Worm (Caenorhabditis elegans) whole organism, L1 larva: ENCODE measurements around the gene sek-6.
A peak's percentile ranks its signal among the peaks of the same experiment; 100 is the strongest.

ENCODE experiments used
- C04F5.9 ChIP-seq: sonication (generic microtip); optimal IDR thresholded peaks from 2 replicates; lab custom pipeline; 2016; ENCODE audit warnings: missing genetic modification characterization, missing compliant biosample characterization
- C34B4.2 ChIP-seq: sonication (generic microtip); optimal IDR thresholded peaks from 2 replicates; lab custom pipeline; 2017; ENCODE audit warnings: mild to moderate bottlenecking, missing genetic modification characterization, missing compliant biosample characterization
- F16B12.6 ChIP-seq: fragments of 150-350 bp; optimal IDR thresholded peaks from 2 replicates; lab custom pipeline; 2014; ENCODE audit warnings: missing biosample characterization, missing genetic modification characterization
- Y116A8C.19 ChIP-seq: sonication (generic microtip); optimal IDR thresholded peaks from 2 replicates; lab custom pipeline; 2016; ENCODE audit warnings: missing compliant biosample characterization, missing genetic modification characterization, borderline replicate concordance
- alr-1 ChIP-seq: fragments of 200-800 bp; sonication (Bioruptor generic); optimal IDR thresholded peaks from 2 replicates; lab custom pipeline; 2018; ENCODE audit warnings: borderline replicate concordance, mild to moderate bottlenecking, missing genetic modification characterization, missing compliant biosample characterization
- ama-1 ChIP-seq: fragments of 150-350 bp; optimal IDR thresholded peaks from 2 replicates; lab custom pipeline; 2014
- ceh-63 ChIP-seq: fragments of 200-800 bp; sonication (Bioruptor generic); optimal IDR thresholded peaks from 2 replicates; lab custom pipeline; 2018; ENCODE audit warnings: mild to moderate bottlenecking, missing genetic modification characterization, missing compliant biosample characterization
- ceh-8 ChIP-seq: fragments of 200-800 bp; sonication (Bioruptor generic); optimal IDR thresholded peaks from 2 replicates; lab custom pipeline; 2018; ENCODE audit warnings: mild to moderate bottlenecking, missing genetic modification characterization, moderate library complexity, missing compliant biosample characterization
- ces-1 ChIP-seq: fragments of 150-350 bp; optimal IDR thresholded peaks from 2 replicates; lab custom pipeline; 2014; ENCODE audit warnings: missing biosample characterization, missing genetic modification reagents, missing genetic modification characterization
- dpl-1 ChIP-seq, 3 experiments: fragments of 150-350 bp in 2 of 3; sonication (generic microtip) in 1 of 3; optimal IDR thresholded peaks; 2 replicates each; lab custom pipeline; 2014 to 2017; ENCODE audit warnings: missing biosample characterization in 3 of 3, missing genetic modification characterization in 3 of 3, missing genetic modification reagents in 3 of 3
- egl-13 ChIP-seq: sonication (generic microtip); optimal IDR thresholded peaks from 2 replicates; lab custom pipeline; 2016; ENCODE audit warnings: missing genotype, missing genetic modification reagents, missing genetic modification characterization, missing compliant biosample characterization
- egl-27 ChIP-seq, 2 experiments: fragments of 150-350 bp in 1 of 2; sonication (generic microtip); optimal IDR thresholded peaks; 3 replicates each; lab custom pipeline; 2017 to 2018; ENCODE audit warnings: missing biosample characterization in 2 of 2, missing genetic modification characterization in 2 of 2, missing genetic modification reagents in 2 of 2
- elt-2 ChIP-seq: sonication (generic microtip); optimal IDR thresholded peaks from 2 replicates; lab custom pipeline; 2016; ENCODE audit warnings: missing genetic modification characterization, mild to moderate bottlenecking, inconsistent platforms, missing compliant biosample characterization, missing genetic modification reagents
- elt-3 ChIP-seq, 6 experiments: fragments of 150-350 bp in 1 of 6; sonication (generic microtip); optimal IDR thresholded peaks; 2 replicates each; lab custom pipeline; 2017 to 2018; ENCODE audit warnings: missing biosample characterization in 6 of 6, missing genetic modification characterization in 6 of 6, inconsistent platforms in 1 of 6
- ets-5 ChIP-seq: fragments of 200-800 bp; sonication (Bioruptor generic); IDR thresholded peaks from 2 replicates; pipeline ENCODE4 v1.3.6; 2022; ENCODE audit warnings: missing genetic modification characterization, missing compliant biosample characterization
- grh-1 ChIP-seq: fragments of 200-800 bp; sonication (Bioruptor generic); IDR thresholded peaks from 2 replicates; pipeline ENCODE4 v1.3.6; 2022; ENCODE audit warnings: missing genetic modification reagents, missing genetic modification characterization, missing compliant biosample characterization
- hlh-17 ChIP-seq: fragments of 200-800 bp; sonication (Bioruptor generic); optimal IDR thresholded peaks from 2 replicates; lab custom pipeline; 2018; ENCODE audit warnings: missing genetic modification characterization, mild to moderate bottlenecking, missing compliant biosample characterization, moderate library complexity, borderline replicate concordance
- hlh-4 ChIP-seq: sonication (generic microtip); optimal IDR thresholded peaks from 2 replicates; lab custom pipeline; 2016; ENCODE audit warnings: mild to moderate bottlenecking, missing genetic modification characterization, missing compliant biosample characterization
- hpl-2 ChIP-seq: fragments of 150-350 bp; optimal IDR thresholded peaks from 2 replicates; lab custom pipeline; 2014; ENCODE audit warnings: missing biosample characterization, missing genetic modification reagents, missing genetic modification characterization
- irx-1 ChIP-seq: sonication (generic microtip); optimal IDR thresholded peaks from 2 replicates; lab custom pipeline; 2016; ENCODE audit warnings: missing genetic modification characterization, missing compliant biosample characterization
- isw-1 ChIP-seq: fragments of 200-800 bp; sonication (Bioruptor generic); IDR thresholded peaks from 2 replicates; pipeline ENCODE4 v1.3.6; 2022; ENCODE audit warnings: missing genetic modification characterization, missing compliant biosample characterization
- jun-1 ChIP-seq: fragments of 150-350 bp; optimal IDR thresholded peaks from 2 replicates; lab custom pipeline; 2014; ENCODE audit warnings: missing biosample characterization, missing genetic modification reagents, missing genetic modification characterization
- lin-13 ChIP-seq: fragments of 150-350 bp; optimal IDR thresholded peaks from 2 replicates; lab custom pipeline; 2014; ENCODE audit warnings: missing biosample characterization, missing genetic modification reagents, missing genetic modification characterization
- lin-14 ChIP-seq: fragments of 200-800 bp; sonication (Bioruptor generic); optimal IDR thresholded peaks from 2 replicates; lab custom pipeline; 2018; ENCODE audit warnings: mild to moderate bottlenecking, missing genetic modification characterization, moderate library complexity, missing compliant biosample characterization
- lin-39 ChIP-seq: fragments of 150-350 bp; optimal IDR thresholded peaks from 2 replicates; lab custom pipeline; 2014; ENCODE audit warnings: missing biosample characterization, missing genetic modification reagents, missing genetic modification characterization
- lir-3 ChIP-seq: sonication (generic microtip); optimal IDR thresholded peaks from 2 replicates; lab custom pipeline; 2016; ENCODE audit warnings: mild to moderate bottlenecking, missing genetic modification characterization, moderate library complexity, missing compliant biosample characterization; ENCODE audit not compliant: poor library complexity
- lsy-2 ChIP-seq, 2 experiments: fragments of 150-350 bp; optimal IDR thresholded peaks; 2 replicates each; lab custom pipeline; 2014; ENCODE audit warnings: missing biosample characterization in 2 of 2, missing genetic modification characterization in 2 of 2
- nhr-11 ChIP-seq: fragments of 150-350 bp; optimal IDR thresholded peaks from 2 replicates; lab custom pipeline; 2014; ENCODE audit warnings: missing biosample characterization, missing genetic modification characterization
- nhr-20 ChIP-seq: sonication (generic microtip); optimal IDR thresholded peaks from 2 replicates; lab custom pipeline; 2016; ENCODE audit warnings: mild to moderate bottlenecking, missing genetic modification characterization, missing compliant biosample characterization
- nhr-237 ChIP-seq: fragments of 150-350 bp; optimal IDR thresholded peaks from 2 replicates; lab custom pipeline; 2014; ENCODE audit warnings: missing biosample characterization, missing genetic modification characterization
- nhr-47 ChIP-seq: sonication (generic microtip); optimal IDR thresholded peaks from 2 replicates; lab custom pipeline; 2016; ENCODE audit warnings: mild to moderate bottlenecking, missing genetic modification characterization, moderate library complexity, missing compliant biosample characterization
- nhr-71 ChIP-seq: sonication (generic microtip); optimal IDR thresholded peaks from 2 replicates; lab custom pipeline; 2016; ENCODE audit warnings: mild to moderate bottlenecking, missing genetic modification characterization, moderate library complexity, missing compliant biosample characterization
- nhr-76 ChIP-seq: sonication (generic microtip); optimal IDR thresholded peaks from 2 replicates; lab custom pipeline; 2017; ENCODE audit warnings: missing biosample characterization, missing genetic modification characterization
- nhr-77 ChIP-seq: fragments of 150-350 bp; optimal IDR thresholded peaks from 2 replicates; lab custom pipeline; 2014; ENCODE audit warnings: missing biosample characterization, missing genetic modification characterization
- pag-3 ChIP-seq: sonication (generic microtip); optimal IDR thresholded peaks from 2 replicates; lab custom pipeline; 2017; ENCODE audit warnings: missing genetic modification characterization, mild to moderate bottlenecking, missing compliant biosample characterization, antibody characterized with exemption, borderline replicate concordance; ENCODE audit not compliant: insufficient read depth
- pax-3 ChIP-seq: fragments of 200-800 bp; sonication (Bioruptor generic); optimal IDR thresholded peaks from 2 replicates; lab custom pipeline; 2018; ENCODE audit warnings: mild to moderate bottlenecking, missing genetic modification characterization, moderate library complexity, missing compliant biosample characterization
- pqm-1 ChIP-seq: sonication (generic microtip); optimal IDR thresholded peaks from 3 replicates; lab custom pipeline; 2017; ENCODE audit warnings: missing biosample characterization, missing genetic modification characterization
- rnt-1 ChIP-seq: sonication (generic microtip); optimal IDR thresholded peaks from 2 replicates; lab custom pipeline; 2016; ENCODE audit warnings: mild to moderate bottlenecking, missing genetic modification characterization, moderate library complexity, missing compliant biosample characterization
- skn-1 ChIP-seq: fragments of 150-350 bp; optimal IDR thresholded peaks from 2 replicates; lab custom pipeline; 2014; ENCODE audit warnings: missing biosample characterization, missing genetic modification characterization
- snpc-4 ChIP-seq: fragments of 150-350 bp; optimal IDR thresholded peaks from 2 replicates; lab custom pipeline; 2014; ENCODE audit warnings: missing biosample characterization, missing genetic modification characterization
- sox-4 ChIP-seq: sonication (generic microtip); optimal IDR thresholded peaks from 2 replicates; lab custom pipeline; 2016; ENCODE audit warnings: missing genetic modification characterization, missing compliant biosample characterization
- sptf-1 ChIP-seq: fragments of 150-350 bp; optimal IDR thresholded peaks from 2 replicates; lab custom pipeline; 2014; ENCODE audit warnings: missing biosample characterization, missing genetic modification characterization
- sup-37 ChIP-seq: fragments of 200-800 bp; sonication (Bioruptor generic); optimal IDR thresholded peaks from 2 replicates; lab custom pipeline; 2018; ENCODE audit warnings: mild to moderate bottlenecking, missing genetic modification characterization, missing compliant biosample characterization
- swsn-7 ChIP-seq: sonication (generic microtip); optimal IDR thresholded peaks from 2 replicates; lab custom pipeline; 2016; ENCODE audit warnings: missing genetic modification characterization, missing compliant biosample characterization
- tlp-1 ChIP-seq: fragments of 150-350 bp; optimal IDR thresholded peaks from 2 replicates; lab custom pipeline; 2014; ENCODE audit warnings: missing biosample characterization, missing genetic modification characterization
- unc-30 ChIP-seq: sonication (generic microtip); optimal IDR thresholded peaks from 2 replicates; lab custom pipeline; 2017; ENCODE audit warnings: missing biosample characterization, missing genetic modification characterization
- unc-62 ChIP-seq: fragments of 150-350 bp; optimal IDR thresholded peaks from 2 replicates; lab custom pipeline; 2014; ENCODE audit warnings: missing biosample characterization, missing genetic modification reagents, missing genetic modification characterization
- unc-86 ChIP-seq: sonication (generic microtip); optimal IDR thresholded peaks from 2 replicates; lab custom pipeline; 2016; ENCODE audit warnings: missing genetic modification characterization, missing compliant biosample characterization
- unc-98 ChIP-seq: fragments of 200-800 bp; sonication (Bioruptor generic); IDR thresholded peaks from 2 replicates; pipeline ENCODE4 v1.3.6; 2022; ENCODE audit warnings: missing genetic modification characterization, missing compliant biosample characterization
- xbp-1 ChIP-seq: sonication (generic microtip); optimal IDR thresholded peaks from 2 replicates; lab custom pipeline; 2016; ENCODE audit warnings: missing genetic modification characterization, missing compliant biosample characterization
- zag-1 ChIP-seq: fragments of 150-350 bp; optimal IDR thresholded peaks from 2 replicates; lab custom pipeline; 2014; ENCODE audit warnings: missing biosample characterization, missing genetic modification characterization
- ztf-4 ChIP-seq: fragments of 150-350 bp; optimal IDR thresholded peaks from 2 replicates; lab custom pipeline; 2014; ENCODE audit warnings: missing biosample characterization, missing genetic modification characterization

Gene sek-6

DNA sequence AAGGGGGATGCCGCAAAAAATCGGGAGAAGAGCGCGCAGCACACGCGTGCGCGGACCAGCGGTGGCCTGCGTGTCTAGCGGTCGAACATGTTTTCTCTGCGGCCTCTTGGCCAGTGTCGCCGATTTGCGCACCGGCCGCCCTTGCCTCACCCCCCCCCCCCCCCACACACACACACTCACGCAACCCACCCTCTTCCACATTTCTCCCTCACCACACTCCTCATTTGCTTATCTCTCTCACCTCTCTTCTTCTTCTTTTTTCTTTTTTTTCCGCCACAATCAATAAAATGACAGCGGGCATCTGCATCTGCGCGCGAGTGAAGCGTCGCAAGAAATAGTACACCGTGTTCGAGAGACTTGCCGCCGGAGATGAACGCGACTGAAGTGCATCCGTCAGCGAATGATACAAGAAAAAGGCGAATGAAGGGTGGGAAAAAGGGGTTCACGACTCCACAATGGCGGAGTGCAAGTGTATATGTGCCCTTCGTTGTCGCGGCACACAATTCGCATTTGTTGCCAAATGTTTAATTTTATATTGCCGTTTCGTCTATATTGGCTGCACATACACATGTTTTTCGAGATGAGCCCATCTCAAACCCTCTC, 31.2 kb upstream of the sek-6 start:
- TF ChIP-seq nhr-237 (no peak), C34B4.2 (tag; lab: Kevin White, UChicago) (no peak), isw-1 (GFP tag; lab: Robert Waterston, UW) (peak; percentile 53; the same call in 1 of the 2 replicates), dpl-1 (GFP tag; optimal IDR thresholded peaks at IDR 0.05; lab: Kevin White, UChicago) (peak in 2 of 3 experiments; percentile 21 to 25), pag-3 (tag; lab: Kevin White, UChicago) (no peak), unc-86 (tag; lab: Kevin White, UChicago) (peak; percentile 71), nhr-20 (tag; lab: Kevin White, UChicago) (peak; percentile 77), alr-1 (no peak), ceh-63 (no peak), ces-1 (GFP tag; lab: Kevin White, UChicago) (no peak), skn-1 (peak; percentile 39), unc-98 (GFP tag; lab: Robert Waterston, UW) (no peak), lin-39 (tag; lab: Kevin White, UChicago) (no peak), nhr-11 (tag; lab: Kevin White, UChicago) (no peak), unc-30 (tag; lab: Kevin White, UChicago) (no peak), nhr-76 (tag; lab: Kevin White, UChicago) (no peak), xbp-1 (tag; lab: Kevin White, UChicago) (peak; percentile 71), lin-14 (GFP tag; lab: Kevin White, UChicago) (peak; percentile 98), nhr-47 (peak; percentile 74), lir-3 (tag; lab: Kevin White, UChicago) (peak; percentile 20), C04F5.9 (tag; lab: Kevin White, UChicago) (no peak), jun-1 (tag; lab: Kevin White, UChicago) (no peak), unc-62 (no peak), hpl-2 (GFP tag; lab: Kevin White, UChicago) (no peak), egl-13 (tag; lab: Kevin White, UChicago) (peak; percentile 54), elt-3 (tag; optimal IDR thresholded peaks at IDR 0.05; lab: Kevin White, UChicago) (peak in 2 of 6 experiments; percentile 35 to 51), rnt-1 (tag; lab: Kevin White, UChicago) (peak; percentile 73), ceh-8 (peak; percentile 95), ets-5 (GFP tag; lab: Robert Waterston, UW) (no peak), ama-1 (lab: Kevin White, UChicago) (no peak), Y116A8C.19 (tag; lab: Kevin White, UChicago) (no peak), egl-27 (tag; optimal IDR thresholded peaks at IDR 0.05; lab: Kevin White, UChicago) (peak in 1 of 2 experiments; percentile 28), lin-13 (GFP tag; lab: Kevin White, UChicago) (peak; percentile 30), zag-1 (tag; lab: Kevin White, UChicago) (no peak), irx-1 (tag; lab: Kevin White, UChicago) (peak; percentile 77), sptf-1 (tag; lab: Kevin White, UChicago) (no peak), grh-1 (GFP tag; lab: Robert Waterston, UW) (peak; percentile 58), pqm-1 (tag; lab: Kevin White, UChicago) (no peak), nhr-77 (tag; lab: Kevin White, UChicago) (no peak), hlh-4 (tag; lab: Kevin White, UChicago) (no peak), hlh-17 (no peak), sox-4 (tag; lab: Kevin White, UChicago) (no peak), nhr-71 (tag; lab: Kevin White, UChicago) (peak; percentile 86), lsy-2 (tag; optimal IDR thresholded peaks at IDR 0.05; lab: Kevin White, UChicago) (peak; percentile 62 to 72), F16B12.6 (tag; lab: Kevin White, UChicago) (no peak), snpc-4 (tag; lab: Kevin White, UChicago) (peak; percentile 31), sup-37 (peak; percentile 4), swsn-7 (tag; lab: Kevin White, UChicago) (peak; percentile 79), elt-2 (no peak), tlp-1 (no peak), pax-3 (tag; lab: Kevin White, UChicago) (peak; percentile 72), ztf-4 (tag; lab: Kevin White, UChicago) (peak; percentile 67)
